Worm (Caenorhabditis elegans): Measurements from ENCODE around the gene unc-44.

ce11 chrIV:5949964-5950363 is 25.4 kb upstream of the unc-44 start:
- TF ChIP-seq blmp-1 (tag; optimal IDR thresholded peaks at IDR 0.05) (no peak), elt-1 (tag; optimal IDR thresholded peaks at IDR 0.05; ENCODE audit: borderline replicate concordance, insufficient read depth) (no peak), snpc-4 (tag; optimal IDR thresholded peaks at IDR 0.05) (no peak), nhr-12 (tag; optimal IDR thresholded peaks at IDR 0.05) (no peak), nhr-237 (tag; optimal IDR thresholded peaks at IDR 0.05) (no peak), unc-62 (GFP tag; optimal IDR thresholded peaks at IDR 0.05) (no peak), nhr-76 (tag; optimal IDR thresholded peaks at IDR 0.05) (no peak), lin-13 (tag; optimal IDR thresholded peaks at IDR 0.05) (no peak), unc-120 (tag; optimal IDR thresholded peaks at IDR 0.05; ENCODE audit: poor library complexity, severe bottlenecking) (no peak), nhr-28 (tag; optimal IDR thresholded peaks at IDR 0.05) (no peak), lsy-2 (tag; optimal IDR thresholded peaks at IDR 0.05) (no peak), pha-4 (tag; optimal IDR thresholded peaks at IDR 0.05) (no peak)

Data from whole organism, mixed stage, embryonic.